Worm (Caenorhabditis elegans) whole organism, L3 larva: ENCODE data around the gene gst-3.

Experiments
- ama-1 ChIP-seq: fragments of 150-350 bp; optimal IDR thresholded peaks from 2 replicates; lab custom pipeline; 2018
- elt-1 ChIP-seq: fragments of 150-350 bp; optimal IDR thresholded peaks from 2 replicates; lab custom pipeline; 2014; ENCODE audit warnings: missing biosample characterization, missing genetic modification characterization
- hmg-11 ChIP-seq: sonication (generic microtip); optimal IDR thresholded peaks from 2 replicates; lab custom pipeline; 2016; ENCODE audit warnings: missing genetic modification characterization, missing compliant biosample characterization
- nhr-11 ChIP-seq: fragments of 150-350 bp; optimal IDR thresholded peaks from 2 replicates; lab custom pipeline; 2014; ENCODE audit warnings: missing biosample characterization, missing genetic modification characterization
- nhr-12 ChIP-seq: fragments of 150-350 bp; optimal IDR thresholded peaks from 2 replicates; lab custom pipeline; 2014; ENCODE audit warnings: missing biosample characterization, missing genetic modification characterization
- nhr-76 ChIP-seq: fragments of 150-350 bp; sonication (generic microtip); optimal IDR thresholded peaks from 5 replicates; lab custom pipeline; 2014; ENCODE audit warnings: missing biosample characterization, missing genetic modification characterization
- nhr-77 ChIP-seq: fragments of 150-350 bp; optimal IDR thresholded peaks from 2 replicates; lab custom pipeline; 2014; ENCODE audit warnings: missing biosample characterization, missing genetic modification characterization
- pha-4 ChIP-seq: fragments of 150-350 bp; optimal IDR thresholded peaks from 2 replicates; lab custom pipeline; 2014; ENCODE audit warnings: missing biosample characterization, missing genetic modification reagents, missing genetic modification characterization
- unc-62 ChIP-seq: fragments of 150-350 bp; sonication (generic microtip); optimal IDR thresholded peaks from 4 replicates; lab custom pipeline; 2014; ENCODE audit warnings: missing biosample characterization, missing genetic modification reagents, missing genetic modification characterization
- zag-1 ChIP-seq: fragments of 150-350 bp; optimal IDR thresholded peaks from 2 replicates; lab custom pipeline; 2014; ENCODE audit warnings: missing biosample characterization, missing genetic modification characterization
- ztf-11 ChIP-seq: fragments of 150-350 bp; optimal IDR thresholded peaks from 2 replicates; lab custom pipeline; 2014; ENCODE audit warnings: missing biosample characterization, missing genetic modification characterization

ce11 chrIV:10144487-10144886, 4.4 kb upstream of the gst-3 start:
- TF ChIP-seq zag-1 (tag; lab: Kevin White, UChicago) (no peak), nhr-12 (tag; lab: Kevin White, UChicago) (no peak), elt-1 (tag; lab: Kevin White, UChicago) (no peak), pha-4 (tag; lab: Kevin White, UChicago) (no peak), ztf-11 (no peak), nhr-11 (tag; lab: Kevin White, UChicago) (no peak), nhr-76 (tag; lab: Kevin White, UChicago) (no peak), hmg-11 (no peak), nhr-77 (no peak), unc-62 (GFP tag; lab: Kevin White, UChicago) (no peak), ama-1 (lab: Kevin White, UChicago) (no peak)
